Fruit fly (Drosophila melanogaster) whole organism, pupa: Measurements from ENCODE around the gene TfIIFalpha.
A peak's percentile ranks its signal among the peaks of the same experiment; 100 is the strongest.

Experiments used
- CG10348 ChIP-seq: fragments of 200-800 bp; sonication (Bioruptor generic); IDR thresholded peaks from 2 replicates; pipeline ENCODE4 v1.3.6; 2022; ENCODE audit warnings: missing biosample characterization, missing genetic modification characterization
- CG12605 ChIP-seq: fragments of 200-800 bp; sonication (Bioruptor generic); IDR thresholded peaks from 2 replicates; pipeline ENCODE4 v1.3.6; 2022; ENCODE audit warnings: missing biosample characterization, missing genetic modification characterization
- CG13204 ChIP-seq: fragments of 200-800 bp; sonication (Bioruptor generic); optimal IDR thresholded peaks from 2 replicates; lab custom pipeline; 2018; ENCODE audit warnings: missing biosample characterization, mild to moderate bottlenecking, missing genetic modification characterization, moderate library complexity
- CG14655 ChIP-seq: fragments of 200-800 bp; sonication (Bioruptor generic); optimal IDR thresholded peaks from 3 replicates; lab custom pipeline; 2017; ENCODE audit warnings: mild to moderate bottlenecking, missing biosample characterization, missing genetic modification reagents, missing genetic modification characterization
- CG15710 ChIP-seq: fragments of 200-800 bp; sonication (Bioruptor generic); optimal IDR thresholded peaks from 2 replicates; lab custom pipeline; 2018; ENCODE audit warnings: missing biosample characterization, mild to moderate bottlenecking, missing genetic modification characterization, moderate library complexity
- CG17806 ChIP-seq: fragments of 200-800 bp; sonication (Bioruptor generic); optimal IDR thresholded peaks from 2 replicates; lab custom pipeline; 2018; ENCODE audit warnings: missing biosample characterization, mild to moderate bottlenecking, missing genetic modification characterization, moderate library complexity
- CG32121 ChIP-seq: fragments of 200-800 bp; sonication (Bioruptor generic); IDR thresholded peaks from 2 replicates; pipeline ENCODE4 v1.3.6; 2022; ENCODE audit warnings: missing biosample characterization, missing genetic modification characterization
- CG34367 ChIP-seq: fragments of 200-800 bp; sonication (Bioruptor generic); optimal IDR thresholded peaks from 2 replicates; lab custom pipeline; 2018; ENCODE audit warnings: missing biosample characterization, mild to moderate bottlenecking, missing genetic modification characterization
- CG4496 ChIP-seq: fragments of 200-800 bp; sonication (Bioruptor generic); IDR thresholded peaks from 3 replicates; pipeline ENCODE4 v1.3.6; 2022; ENCODE audit warnings: missing biosample characterization, missing genetic modification characterization
- CG8159 ChIP-seq: fragments of 200-800 bp; sonication (Bioruptor generic); optimal IDR thresholded peaks from 3 replicates; lab custom pipeline; 2018; ENCODE audit warnings: missing biosample characterization, mild to moderate bottlenecking, missing genetic modification characterization, moderate library complexity
- CG8301 ChIP-seq: fragments of 200-800 bp; sonication (Bioruptor generic); optimal IDR thresholded peaks from 2 replicates; lab custom pipeline; 2018; ENCODE audit warnings: missing biosample characterization, mild to moderate bottlenecking, missing genetic modification characterization
- CG9948 ChIP-seq: fragments of 200-800 bp; sonication (Bioruptor generic); optimal IDR thresholded peaks from 2 replicates; lab custom pipeline; 2018; ENCODE audit warnings: missing biosample characterization, mild to moderate bottlenecking, missing genetic modification characterization, moderate library complexity
- D1 ChIP-seq: fragments of 200-800 bp; sonication (Bioruptor generic); optimal IDR thresholded peaks from 2 replicates; lab custom pipeline; 2018; ENCODE audit warnings: missing biosample characterization, mild to moderate bottlenecking, missing genetic modification characterization, moderate library complexity
- EcR ChIP-seq: fragments of 200-800 bp; sonication (Bioruptor generic); optimal IDR thresholded peaks from 3 replicates; lab custom pipeline; 2019; ENCODE audit warnings: missing biosample characterization, missing genetic modification characterization, mild to moderate bottlenecking, moderate library complexity, missing genetic modification reagents
- Ets98B ChIP-seq: fragments of 200-800 bp; sonication (Bioruptor generic); IDR thresholded peaks from 2 replicates; pipeline ENCODE4 v1.3.6; 2022; ENCODE audit warnings: missing biosample characterization, missing genetic modification characterization
- Pif1A ChIP-seq: fragments of 200-800 bp; sonication (Bioruptor generic); optimal IDR thresholded peaks from 3 replicates; lab custom pipeline; 2016; ENCODE audit warnings: missing biosample characterization, missing genetic modification characterization
- Pif1B ChIP-seq: fragments of 200-800 bp; sonication (Bioruptor generic); optimal IDR thresholded peaks from 3 replicates; lab custom pipeline; 2016; ENCODE audit warnings: missing biosample characterization, missing genetic modification characterization
- Snoo ChIP-seq: fragments of 200-800 bp; sonication (Bioruptor generic); optimal IDR thresholded peaks from 3 replicates; lab custom pipeline; 2017; ENCODE audit warnings: missing biosample characterization, mild to moderate bottlenecking, missing genetic modification characterization, inconsistent platforms
- fd96Ca ChIP-seq: fragments of 200-800 bp; sonication (Bioruptor generic); IDR thresholded peaks from 3 replicates; pipeline ENCODE4 v1.3.6; 2022; ENCODE audit warnings: missing biosample characterization, missing genetic modification characterization
- gl ChIP-seq: fragments of 200-800 bp; sonication (Bioruptor generic); optimal IDR thresholded peaks from 2 replicates; lab custom pipeline; 2018; ENCODE audit warnings: missing biosample characterization, mild to moderate bottlenecking, missing genetic modification characterization
- rn ChIP-seq: fragments of 200-800 bp; sonication (Bioruptor generic); IDR thresholded peaks from 2 replicates; pipeline ENCODE4 v1.3.6; 2022; ENCODE audit warnings: missing biosample characterization, missing genetic modification characterization

TfIIFalpha gene

DNA sequence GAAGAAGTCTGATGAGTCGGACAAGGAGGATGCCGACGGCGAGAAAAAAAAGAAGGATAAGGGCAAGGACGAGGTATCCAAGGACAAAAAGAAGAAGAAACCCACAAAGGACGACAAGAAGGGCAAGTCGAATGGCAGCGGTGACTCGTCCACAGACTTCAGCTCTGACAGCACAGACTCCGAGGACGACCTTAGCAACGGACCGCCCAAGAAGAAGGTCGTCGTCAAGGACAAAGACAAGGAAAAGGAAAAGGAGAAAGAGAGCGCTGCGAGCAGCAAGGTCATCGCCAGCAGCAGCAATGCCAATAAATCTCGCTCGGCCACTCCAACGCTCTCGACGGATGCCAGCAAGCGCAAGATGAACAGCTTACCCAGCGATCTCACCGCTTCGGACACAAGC, 1.5 kb downstream of the TfIIFalpha start:
- TF ChIP-seq CG32121 (GFP tag; lab: Robert Waterston, UW) = no peak
- no peak for TF ChIP-seq CG12605 (GFP tag; lab: Robert Waterston, UW)
- TF ChIP-seq CG10348 (GFP tag; lab: Robert Waterston, UW) = no peak
- no peak for TF ChIP-seq fd96Ca (GFP tag; lab: Robert Waterston, UW)
- no peak for TF ChIP-seq CG14655
- TF ChIP-seq D1 (tag; lab: Kevin White, UChicago) = no peak
- TF ChIP-seq CG34367 (tag; lab: Kevin White, UChicago) = no peak
- TF ChIP-seq CG8159 (tag; lab: Kevin White, UChicago) = no peak
- TF ChIP-seq Pif1B (GFP tag; lab: Kevin White, UChicago) = no peak

DNA sequence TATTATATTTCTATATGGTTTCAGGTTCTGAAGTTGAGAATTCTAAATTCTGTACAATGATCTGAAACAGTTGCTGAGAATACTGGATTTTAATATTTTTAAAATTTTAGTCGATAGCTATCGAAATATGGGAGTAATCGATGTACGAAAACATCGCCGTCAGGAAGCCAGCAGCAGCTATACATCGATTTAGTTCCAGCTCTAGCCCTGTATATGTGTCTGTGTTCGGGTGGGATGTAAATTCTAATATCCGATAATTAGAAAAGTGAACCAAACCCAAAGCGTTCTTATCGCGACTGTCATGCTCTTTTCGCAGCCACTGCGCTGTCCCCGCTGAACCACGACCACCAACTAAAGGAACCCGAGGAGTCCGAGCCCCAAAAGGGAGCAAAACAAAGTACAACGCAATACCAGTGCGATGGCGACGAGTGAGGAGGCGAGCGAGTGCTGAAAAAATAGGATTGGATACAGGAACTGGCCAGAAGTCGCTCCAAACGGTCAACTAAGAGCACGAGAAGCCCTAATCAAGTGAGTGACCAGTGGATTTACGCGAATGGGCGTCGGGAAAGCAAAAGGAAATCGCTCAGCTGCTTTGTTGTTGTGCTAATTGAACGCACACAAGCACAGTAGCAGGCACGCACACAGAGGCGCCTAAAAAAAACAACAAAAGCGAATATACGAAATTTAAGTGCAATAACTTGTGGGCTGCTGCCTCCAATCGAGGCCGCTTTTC, 2.6 kb downstream of the TfIIFalpha start, which contains the start of gene gzl:
TSS of gene gzl (plus strand) at position 182 of the 733 bp plus-strand sequence.
- TF ChIP-seq D1 (tag; lab: Kevin White, UChicago) (no peak), CG17806 (tag; lab: Kevin White, UChicago) (no peak), gl (tag; lab: Kevin White, UChicago) (no peak), Pif1A (no peak), EcR (no peak), CG15710 (tag; lab: Kevin White, UChicago) (no peak), Ets98B (GFP tag; lab: Robert Waterston, UW) (no peak), CG32121 (GFP tag; lab: Robert Waterston, UW) (no peak), CG12605 (GFP tag; lab: Robert Waterston, UW) (no peak)

DNA sequence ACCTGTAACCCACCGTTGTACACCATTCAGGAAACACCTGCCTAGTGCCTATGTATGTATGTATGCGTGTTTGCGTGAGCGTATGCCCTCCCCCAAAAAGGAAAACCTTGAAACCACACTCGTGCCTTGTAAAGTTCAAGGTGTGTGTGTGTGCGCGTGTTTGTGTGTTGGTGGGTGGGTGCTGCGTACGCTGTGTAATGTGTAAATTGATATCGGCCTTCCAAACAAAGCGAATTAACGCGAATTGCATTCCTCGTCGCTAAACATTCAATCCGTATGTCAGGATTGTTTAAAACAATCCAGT, 3.2 kb downstream of the TfIIFalpha start:
- TF ChIP-seq CG10348 (GFP tag; lab: Robert Waterston, UW) (no peak), EcR (peak; percentile 86)

DNA sequence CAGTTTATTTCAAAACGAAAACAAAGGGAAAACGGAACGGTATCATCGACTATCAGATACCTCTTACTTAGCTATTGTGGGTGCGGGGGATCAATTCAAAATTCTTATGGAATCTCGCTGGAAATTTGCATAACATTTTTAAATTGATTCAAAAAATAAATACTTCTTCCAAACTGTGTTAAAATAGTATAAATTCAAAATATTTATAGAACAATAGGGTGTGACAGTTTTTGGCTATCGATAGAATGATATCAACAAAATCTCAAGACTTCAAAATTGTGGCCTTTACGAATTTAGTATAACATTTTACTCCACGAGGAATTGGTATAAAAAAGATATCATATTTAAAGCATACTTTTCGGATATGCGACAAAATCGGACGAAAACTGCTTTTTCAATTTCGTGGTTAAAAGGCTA, 8.2 kb downstream of the TfIIFalpha start:
- no peak for TF ChIP-seq CG15710 (tag; lab: Kevin White, UChicago)
- TF ChIP-seq CG14655 = no peak
- no peak for TF ChIP-seq Pif1A
- TF ChIP-seq CG12605 (GFP tag; lab: Robert Waterston, UW) = no peak
- no peak for TF ChIP-seq EcR
- TF ChIP-seq fd96Ca (GFP tag; lab: Robert Waterston, UW) = no peak
- no peak for TF ChIP-seq CG32121 (GFP tag; lab: Robert Waterston, UW)
- no peak for TF ChIP-seq CG34367 (tag; lab: Kevin White, UChicago)
- no peak for TF ChIP-seq CG13204
- no peak for TF ChIP-seq CG8301 (tag; lab: Kevin White, UChicago)
- no peak for TF ChIP-seq CG4496 (GFP tag; lab: Robert Waterston, UW)
- TF ChIP-seq gl (tag; lab: Kevin White, UChicago) = no peak
- TF ChIP-seq D1 (tag; lab: Kevin White, UChicago) = no peak
- TF ChIP-seq CG9948 = no peak
- TF ChIP-seq CG17806 (tag; lab: Kevin White, UChicago) = no peak
- TF ChIP-seq CG10348 (GFP tag; lab: Robert Waterston, UW) = no peak
- no peak for TF ChIP-seq rn (GFP tag; lab: Robert Waterston, UW)
- TF ChIP-seq Ets98B (GFP tag; lab: Robert Waterston, UW) = no peak
- TF ChIP-seq Snoo (tag; lab: Kevin White, UChicago) = no peak

DNA sequence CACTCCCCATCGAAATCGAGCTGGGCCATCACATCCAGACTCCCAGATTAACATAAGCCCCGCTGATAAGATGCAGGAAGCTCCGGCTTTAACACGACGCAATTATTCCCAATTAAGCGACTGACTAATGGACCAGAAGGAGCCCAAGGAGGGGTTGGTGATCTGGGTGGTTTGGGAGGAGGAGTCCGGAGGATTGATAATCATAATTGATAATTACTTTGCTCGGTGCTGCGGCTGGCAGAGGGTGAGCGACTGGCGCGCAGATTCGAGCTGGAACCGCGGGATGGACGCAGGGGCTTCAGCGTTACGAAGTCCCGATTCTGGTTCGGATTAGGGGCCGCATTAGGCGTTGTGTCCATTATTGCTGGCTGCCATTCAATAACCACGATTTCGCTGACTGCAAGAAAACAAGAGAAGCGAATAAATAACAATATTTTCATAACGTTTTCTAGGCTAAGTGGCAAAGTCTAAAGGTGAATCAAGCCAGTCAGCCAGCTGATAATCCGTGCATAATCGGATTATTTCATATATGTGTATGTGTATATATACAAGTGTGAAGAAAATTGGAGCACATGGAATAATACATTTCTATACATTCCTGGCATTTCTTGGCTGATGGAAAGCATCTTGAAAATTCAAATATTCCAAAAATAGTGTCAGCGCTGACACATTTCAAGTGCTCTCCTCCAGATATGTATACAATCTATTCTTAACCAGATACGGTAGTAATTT, 13.4 kb downstream of the TfIIFalpha start:
- TF ChIP-seq CG34367 (tag; lab: Kevin White, UChicago) (no peak), D1 (tag; lab: Kevin White, UChicago) (no peak), Snoo (tag; lab: Kevin White, UChicago) (no peak), Pif1A (no peak), fd96Ca (GFP tag; lab: Robert Waterston, UW) (no peak), CG14655 (no peak), CG8159 (tag; lab: Kevin White, UChicago) (no peak)

DNA sequence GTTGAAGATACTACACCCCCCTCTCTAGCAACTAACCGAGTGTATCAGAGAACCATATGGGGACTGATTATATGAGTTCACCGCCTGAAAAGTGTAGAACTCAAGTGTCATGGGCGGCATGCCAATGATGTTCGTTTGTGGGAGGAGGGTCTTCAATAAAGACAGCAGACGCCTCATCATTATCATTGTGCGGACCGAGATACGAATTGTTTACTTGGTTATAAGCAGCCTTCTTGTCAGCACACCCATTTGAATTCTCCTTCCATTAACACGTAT, 13.9 kb downstream of the TfIIFalpha start:
- peak; percentile 33 for TF ChIP-seq EcR
- no peak for TF ChIP-seq CG34367 (tag; lab: Kevin White, UChicago)

DNA sequence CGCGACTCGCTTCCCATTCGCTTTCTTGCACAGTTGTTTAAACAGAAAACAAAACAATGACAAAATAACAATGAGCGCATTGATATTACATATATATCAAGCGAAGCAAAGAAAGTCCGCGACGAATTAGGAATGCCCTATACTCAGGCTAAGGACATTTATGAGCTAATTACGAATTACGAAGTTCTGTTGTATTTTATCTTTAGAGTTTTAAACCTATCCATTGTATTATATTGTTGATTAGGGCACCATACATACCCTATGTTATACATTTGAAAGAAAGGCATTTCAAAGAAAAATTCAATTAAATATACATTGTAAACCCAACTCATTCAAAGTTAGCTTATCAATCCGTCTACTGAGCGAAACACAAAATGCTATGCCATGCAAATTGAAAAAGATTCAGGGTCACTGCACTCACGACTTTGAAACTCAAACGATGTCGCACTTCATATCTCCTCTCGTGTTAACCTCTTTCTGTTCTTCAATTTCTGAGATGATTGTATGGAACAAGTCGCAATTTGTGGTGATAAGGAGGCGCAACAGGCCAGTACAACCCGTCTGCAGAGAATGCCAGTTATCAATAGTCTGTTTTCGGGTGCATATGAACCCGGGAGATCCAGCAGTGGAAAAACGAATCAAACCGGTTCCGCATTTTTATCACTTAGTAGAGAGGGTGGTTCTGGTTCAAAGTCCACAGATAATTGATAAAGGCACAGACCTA, 15.5 kb downstream of the TfIIFalpha start:
- no peak for TF ChIP-seq CG34367 (tag; lab: Kevin White, UChicago)
- peak; percentile 42 for TF ChIP-seq CG8301 (tag; lab: Kevin White, UChicago)
- TF ChIP-seq CG17806 (tag; lab: Kevin White, UChicago) = peak; percentile 48
- TF ChIP-seq Snoo (tag; lab: Kevin White, UChicago) = peak; percentile 50
- peak; percentile 73 for TF ChIP-seq EcR
- TF ChIP-seq Pif1B (GFP tag; lab: Kevin White, UChicago) = peak; percentile 16
- peak; percentile 45 for TF ChIP-seq CG15710 (tag; lab: Kevin White, UChicago)
- TF ChIP-seq rn (GFP tag; lab: Robert Waterston, UW) = no peak
- peak; percentile 33 for TF ChIP-seq Pif1A
- TF ChIP-seq CG9948 = peak; percentile 27
- TF ChIP-seq CG8159 (tag; lab: Kevin White, UChicago) = peak; percentile 51
